Worm (Caenorhabditis elegans) whole organism, young adult: ENCODE results near the gene F17C11.2.

Experiments used
- B0019.2 ChIP-seq: fragments of 200-800 bp; sonication (Bioruptor generic); conservative IDR thresholded peaks from 2 replicates; pipeline ENCODE4 v1.3.6; 2022; ENCODE audit warnings: missing genetic modification reagents, missing genetic modification characterization, missing compliant biosample characterization
- B0336.3 ChIP-seq: fragments of 200-800 bp; sonication (Bioruptor generic); IDR thresholded peaks from 2 replicates; pipeline ENCODE4 v1.3.6; 2022; ENCODE audit warnings: missing genetic modification characterization, missing compliant biosample characterization
- C06A6.2 ChIP-seq: fragments of 200-800 bp; sonication (Bioruptor generic); conservative IDR thresholded peaks from 2 replicates; pipeline ENCODE4 v1.3.6; 2022; ENCODE audit warnings: missing genetic modification characterization, missing compliant biosample characterization
- F23B12.7 ChIP-seq: sonication (generic microtip); optimal IDR thresholded peaks from 2 replicates; lab custom pipeline; 2017; ENCODE audit warnings: missing genetic modification characterization, mild to moderate bottlenecking, missing compliant biosample characterization, antibody characterized with exemption, moderate library complexity; ENCODE audit not compliant: insufficient read depth
- F37B4.10 ChIP-seq: fragments of 200-800 bp; sonication (Bioruptor generic); IDR thresholded peaks from 2 replicates; pipeline ENCODE4 v1.3.6; 2022; ENCODE audit warnings: missing genetic modification characterization, missing compliant biosample characterization
- F52B5.7 ChIP-seq: sonication (generic microtip); optimal IDR thresholded peaks from 2 replicates; lab custom pipeline; 2016; ENCODE audit warnings: mild to moderate bottlenecking, missing genetic modification characterization, missing compliant biosample characterization
- F57C9.4 ChIP-seq: sonication (generic microtip); optimal IDR thresholded peaks from 2 replicates; lab custom pipeline; 2017; ENCODE audit warnings: mild to moderate bottlenecking, missing genetic modification characterization, missing compliant biosample characterization
- K12H6.12 ChIP-seq: fragments of 200-800 bp; sonication (Bioruptor generic); optimal IDR thresholded peaks from 2 replicates; lab custom pipeline; 2018; ENCODE audit warnings: mild to moderate bottlenecking, missing genetic modification characterization, missing compliant biosample characterization
- Y56A3A.18 ChIP-seq: fragments of 200-800 bp; sonication (Bioruptor generic); IDR thresholded peaks from 2 replicates; pipeline ENCODE4 v1.3.6; 2022; ENCODE audit warnings: missing genetic modification reagents, missing genetic modification characterization, missing compliant biosample characterization
- ama-1 ChIP-seq, 3 experiments: fragments of 150-350 bp in 1 of 3; sonication (generic microtip) in 2 of 3; optimal IDR thresholded peaks; 2 replicates each; lab custom pipeline; 2014 to 2018; ENCODE audit warnings: missing biosample characterization in 2 of 3, missing genetic modification characterization in 2 of 3, missing genetic modification reagents in 2 of 3
- aptf-2 ChIP-seq: fragments of 200-800 bp; sonication (Bioruptor generic); conservative IDR thresholded peaks from 2 replicates; pipeline ENCODE4 v1.3.6; 2022; ENCODE audit warnings: missing genetic modification reagents, missing genetic modification characterization, missing compliant biosample characterization
- attf-5 ChIP-seq: fragments of 200-800 bp; sonication (Bioruptor generic); optimal IDR thresholded peaks from 2 replicates; lab custom pipeline; 2018; ENCODE audit warnings: mild to moderate bottlenecking, missing genetic modification characterization, missing compliant biosample characterization
- cebp-2 ChIP-seq: fragments of 200-800 bp; sonication (Bioruptor generic); IDR thresholded peaks from 2 replicates; pipeline ENCODE4 v1.3.6; 2022; ENCODE audit warnings: missing genetic modification characterization, missing compliant biosample characterization
- ceh-27 ChIP-seq: fragments of 200-800 bp; sonication (Bioruptor generic); optimal IDR thresholded peaks from 2 replicates; lab custom pipeline; 2018; ENCODE audit warnings: mild to moderate bottlenecking, missing genetic modification characterization, moderate library complexity, missing compliant biosample characterization
- ceh-40 ChIP-seq: fragments of 200-800 bp; sonication (Bioruptor generic); IDR thresholded peaks from 2 replicates; pipeline ENCODE4 v1.3.6; 2022; ENCODE audit warnings: missing genetic modification characterization, missing compliant biosample characterization
- chd-7 ChIP-seq: sonication (generic microtip); optimal IDR thresholded peaks from 2 replicates; lab custom pipeline; 2016; ENCODE audit warnings: mild to moderate bottlenecking, missing genetic modification characterization, moderate library complexity, missing compliant biosample characterization
- dox-1 ChIP-seq: fragments of 200-800 bp; sonication (Bioruptor generic); IDR thresholded peaks from 2 replicates; pipeline ENCODE4 v1.3.6; 2022; ENCODE audit warnings: missing genetic modification reagents, missing genetic modification characterization, missing compliant biosample characterization
- efl-1 ChIP-seq: fragments of 150-350 bp; optimal IDR thresholded peaks from 2 replicates; lab custom pipeline; 2014; ENCODE audit warnings: missing biosample characterization, missing genetic modification reagents, missing genetic modification characterization
- egrh-3 ChIP-seq: fragments of 200-800 bp; sonication (Bioruptor generic); IDR thresholded peaks from 2 replicates; pipeline ENCODE4 v1.3.6; 2022; ENCODE audit warnings: missing genetic modification reagents, missing genetic modification characterization, missing compliant biosample characterization
- him-1 ChIP-seq: sonication (generic microtip); optimal IDR thresholded peaks from 2 replicates; lab custom pipeline; 2016; ENCODE audit warnings: missing genotype, missing genetic modification reagents, missing genetic modification characterization, missing compliant biosample characterization
- hmg-1.2 ChIP-seq: fragments of 200-800 bp; sonication (Bioruptor generic); IDR thresholded peaks from 2 replicates; pipeline ENCODE4 v1.3.6; 2022; ENCODE audit warnings: missing genetic modification reagents, missing genetic modification characterization, missing compliant biosample characterization
- hsf-1 ChIP-seq: fragments of 200-800 bp; sonication (Bioruptor generic); IDR thresholded peaks from 2 replicates; pipeline ENCODE4 v1.3.6; 2022; ENCODE audit warnings: missing genetic modification reagents, missing genetic modification characterization, missing compliant biosample characterization
- let-526 ChIP-seq: fragments of 200-800 bp; sonication (Bioruptor generic); IDR thresholded peaks from 2 replicates; pipeline ENCODE4 v1.3.6; 2022; ENCODE audit warnings: missing genetic modification reagents, missing genetic modification characterization, missing compliant biosample characterization
- let-607 ChIP-seq, 2 experiments: fragments of 200-800 bp in 1 of 2; sonication (Bioruptor generic) in 1 of 2; sonication (generic microtip) in 1 of 2; optimal IDR thresholded peaks; 2 replicates each; lab custom pipeline; 2016 to 2018; ENCODE audit warnings: mild to moderate bottlenecking in 2 of 2, missing compliant biosample characterization in 2 of 2, missing genetic modification characterization in 2 of 2, moderate library complexity in 2 of 2, missing genotype in 1 of 2
- madf-10 ChIP-seq: sonication (generic microtip); optimal IDR thresholded peaks from 2 replicates; lab custom pipeline; 2016; ENCODE audit warnings: mild to moderate bottlenecking, missing genetic modification characterization, missing compliant biosample characterization
- mes-4 ChIP-seq: sonication (generic microtip); optimal IDR thresholded peaks from 2 replicates; lab custom pipeline; 2016; ENCODE audit warnings: missing genotype, missing genetic modification characterization, missing compliant biosample characterization
- mxl-1 ChIP-seq: sonication (generic microtip); optimal IDR thresholded peaks from 2 replicates; lab custom pipeline; 2016; ENCODE audit warnings: missing genetic modification characterization, missing compliant biosample characterization
- nfya-1 ChIP-seq: sonication (generic microtip); optimal IDR thresholded peaks from 2 replicates; lab custom pipeline; 2017; ENCODE audit warnings: antibody characterized with exemption, missing compliant biosample characterization, missing genetic modification characterization, borderline replicate concordance; ENCODE audit not compliant: insufficient read depth
- nfya-2 ChIP-seq: fragments of 200-800 bp; sonication (Bioruptor generic); IDR thresholded peaks from 2 replicates; pipeline ENCODE4 v1.3.6; 2022; ENCODE audit warnings: missing genetic modification reagents, missing genetic modification characterization, missing compliant biosample characterization
- nfyb-1 ChIP-seq: fragments of 200-800 bp; sonication (Bioruptor generic); IDR thresholded peaks from 2 replicates; pipeline ENCODE4 v1.3.6; 2022; ENCODE audit warnings: missing genetic modification reagents, missing genetic modification characterization, missing compliant biosample characterization
- nhr-90 ChIP-seq: sonication (generic microtip); optimal IDR thresholded peaks from 2 replicates; lab custom pipeline; 2016; ENCODE audit warnings: missing genotype, mild to moderate bottlenecking, missing genetic modification characterization, missing compliant biosample characterization
- rcor-1 ChIP-seq: fragments of 200-800 bp; sonication (Bioruptor generic); IDR thresholded peaks from 2 replicates; pipeline ENCODE4 v1.3.6; 2022; ENCODE audit warnings: missing genetic modification reagents, missing genetic modification characterization, missing compliant biosample characterization
- rec-8 ChIP-seq, 2 experiments: sonication (generic microtip); optimal IDR thresholded peaks; 2 replicates each; lab custom pipeline; 2016; ENCODE audit warnings: mild to moderate bottlenecking in 2 of 2, missing genetic modification characterization in 2 of 2, missing genetic modification reagents in 2 of 2, missing genotype in 2 of 2, missing biosample characterization in 1 of 2, missing compliant biosample characterization in 1 of 2, moderate library complexity in 1 of 2
- snpc-4 ChIP-seq, 5 experiments: fragments of 150-350 bp in 1 of 5; sonication (generic microtip) in 4 of 5; optimal IDR thresholded peaks; 2 replicates each; lab custom pipeline; 2014 to 2018; ENCODE audit warnings: missing genetic modification characterization in 5 of 5, missing biosample characterization in 3 of 5, antibody characterized with exemption in 2 of 5, mild to moderate bottlenecking in 2 of 5, missing compliant biosample characterization in 2 of 5, missing genotype in 2 of 5, moderate library complexity in 2 of 5, missing genetic modification reagents in 1 of 5
- tbp1 ChIP-seq: fragments of 200-800 bp; sonication (Bioruptor generic); optimal IDR thresholded peaks from 2 replicates; lab custom pipeline; 2018; ENCODE audit warnings: mild to moderate bottlenecking, missing genetic modification characterization, missing compliant biosample characterization
- tlf-1 ChIP-seq: fragments of 200-800 bp; sonication (Bioruptor generic); optimal IDR thresholded peaks from 2 replicates; lab custom pipeline; 2018; ENCODE audit warnings: mild to moderate bottlenecking, missing genetic modification characterization, missing compliant biosample characterization
- unc-130 ChIP-seq: sonication (generic microtip); optimal IDR thresholded peaks from 2 replicates; lab custom pipeline; 2016; ENCODE audit warnings: missing genetic modification reagents, missing genetic modification characterization, missing compliant biosample characterization
- zfh-2 ChIP-seq: fragments of 200-800 bp; sonication (Bioruptor generic); conservative IDR thresholded peaks from 2 replicates; pipeline ENCODE4 v1.3.6; 2022; ENCODE audit warnings: missing genetic modification reagents, missing genetic modification characterization, missing compliant biosample characterization
- zim-3 ChIP-seq: sonication (generic microtip); optimal IDR thresholded peaks from 2 replicates; lab custom pipeline; 2017; ENCODE audit warnings: mild to moderate bottlenecking, missing genetic modification characterization, moderate library complexity, missing compliant biosample characterization
- ztf-18 ChIP-seq: sonication (generic microtip); optimal IDR thresholded peaks from 2 replicates; lab custom pipeline; 2016; ENCODE audit warnings: missing genotype, mild to moderate bottlenecking, missing genetic modification characterization, missing compliant biosample characterization
- ztf-22 ChIP-seq: fragments of 200-800 bp; sonication (Bioruptor generic); optimal IDR thresholded peaks from 2 replicates; lab custom pipeline; 2018; ENCODE audit warnings: mild to moderate bottlenecking, missing genetic modification characterization, moderate library complexity, missing compliant biosample characterization
- ztf-6 ChIP-seq: fragments of 200-800 bp; sonication (Bioruptor generic); IDR thresholded peaks from 2 replicates; pipeline ENCODE4 v1.3.6; 2022; ENCODE audit warnings: missing genetic modification reagents, missing genetic modification characterization, missing compliant biosample characterization

The F17C11.2 gene

DNA sequence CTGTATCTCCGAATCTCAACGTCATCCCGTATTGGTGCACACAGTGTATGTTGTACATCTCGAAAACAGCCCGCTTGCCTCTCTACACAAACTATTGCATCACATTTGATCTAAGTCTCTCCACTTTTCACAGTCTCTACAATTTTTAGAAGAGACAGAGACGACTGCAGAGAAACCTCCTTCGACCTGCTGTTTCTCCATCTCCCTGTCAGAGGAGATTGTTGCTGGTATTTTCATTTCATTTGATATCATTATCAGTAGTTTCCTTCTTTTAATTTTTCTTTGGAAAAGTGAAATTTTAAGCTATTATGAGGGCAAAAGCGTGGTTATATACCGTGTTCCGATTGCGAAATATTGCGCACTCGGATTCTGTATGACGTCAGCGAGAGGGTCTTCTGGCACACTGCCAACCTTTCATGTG lies 7.4 kb upstream of the F17C11.2 start (continued):
- peak; percentile 42 for TF ChIP-seq K12H6.12 (tag; lab: Kevin White, UChicago)
- peak; percentile 62 for TF ChIP-seq madf-10
- TF ChIP-seq egrh-3, result no peak
- no peak for TF ChIP-seq rcor-1 (GFP tag; lab: Robert Waterston, UW)
- TF ChIP-seq F23B12.7 (tag; lab: Kevin White, UChicago), result peak; percentile 19
- peak; percentile 80 for TF ChIP-seq ztf-22 (GFP tag; lab: Kevin White, UChicago)
- peak in 1 of 2 experiments; percentile 53 for TF ChIP-seq let-607 (tag; optimal IDR thresholded peaks at IDR 0.05; lab: Kevin White, UChicago)
- peak; percentile 4 for TF ChIP-seq tbp1 (GFP tag; lab: Kevin White, UChicago)
- TF ChIP-seq attf-5 (GFP tag; lab: Kevin White, UChicago), result peak; percentile 73
- no peak for TF ChIP-seq F57C9.4 (tag; lab: Kevin White, UChicago)
- TF ChIP-seq rec-8 (tag; optimal IDR thresholded peaks at IDR 0.05; lab: Kevin White, UChicago), result no peak
- peak; percentile 62 for TF ChIP-seq dox-1 (GFP tag; lab: Robert Waterston, UW)
- TF ChIP-seq let-526 (GFP tag; lab: Robert Waterston, UW), result 0 out of 2 replicates have a peak, but pooled peaks have one; percentile 5
- peak; percentile 79 for TF ChIP-seq hmg-1.2 (GFP tag; lab: Robert Waterston, UW)
- peak; percentile 42 for TF ChIP-seq tlf-1 (GFP tag; lab: Kevin White, UChicago)
- TF ChIP-seq mes-4 (tag; lab: Kevin White, UChicago), result no peak
- TF ChIP-seq B0336.3 (GFP tag; lab: Robert Waterston, UW), result peak; percentile 87
- no peak for TF ChIP-seq ceh-40 (GFP tag; lab: Robert Waterston, UW)
- TF ChIP-seq ama-1 (optimal IDR thresholded peaks at IDR 0.05; lab: Kevin White, UChicago), result peak; percentile 41
- no peak for TF ChIP-seq ama-1 (GFP tag; optimal IDR thresholded peaks at IDR 0.05; lab: Kevin White, UChicago)
- no peak for TF ChIP-seq mxl-1 (tag; lab: Kevin White, UChicago)
- TF ChIP-seq him-1, result no peak
- TF ChIP-seq ztf-18 (tag; lab: Kevin White, UChicago), result no peak
- peak; percentile 52 for TF ChIP-seq ceh-27 (GFP tag; lab: Kevin White, UChicago)
- peak; percentile 68; the same call in 1 of the 2 replicates for TF ChIP-seq nfyb-1 (GFP tag; lab: Robert Waterston, UW)
- TF ChIP-seq chd-7 (tag; lab: Kevin White, UChicago), result peak; percentile 72
- peak; percentile 57 for TF ChIP-seq nhr-90 (tag; lab: Kevin White, UChicago)

DNA sequence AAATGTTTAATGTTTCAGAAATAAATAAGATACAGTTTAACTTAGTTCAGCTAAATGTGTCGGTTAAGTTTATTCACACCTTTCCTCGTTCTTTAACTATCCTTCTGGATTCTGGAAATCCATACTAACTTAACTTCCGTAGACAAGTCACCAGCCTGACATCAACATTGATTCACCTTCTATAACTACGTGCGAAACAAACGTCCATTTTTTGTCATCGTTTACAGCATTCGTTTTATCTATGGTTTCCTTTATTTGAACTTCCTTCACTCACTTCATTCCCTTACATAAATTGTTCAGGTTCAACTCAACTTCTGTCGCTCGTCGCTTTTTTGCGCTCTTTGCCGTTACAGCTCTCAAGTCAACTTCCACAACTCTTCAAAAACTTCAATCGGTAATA lies 6.9 kb upstream of the F17C11.2 start, which contains the start of gene F17C11.26:
Gene F17C11.26, plus strand, starts transcription at position 301 of the 400 bp plus-strand sequence.
- TF ChIP-seq B0019.2, result no peak
- peak; percentile 62 for TF ChIP-seq ama-1 (optimal IDR thresholded peaks at IDR 0.05; lab: Kevin White, UChicago)
- no peak for TF ChIP-seq ama-1 (GFP tag; optimal IDR thresholded peaks at IDR 0.05; lab: Kevin White, UChicago)

DNA sequence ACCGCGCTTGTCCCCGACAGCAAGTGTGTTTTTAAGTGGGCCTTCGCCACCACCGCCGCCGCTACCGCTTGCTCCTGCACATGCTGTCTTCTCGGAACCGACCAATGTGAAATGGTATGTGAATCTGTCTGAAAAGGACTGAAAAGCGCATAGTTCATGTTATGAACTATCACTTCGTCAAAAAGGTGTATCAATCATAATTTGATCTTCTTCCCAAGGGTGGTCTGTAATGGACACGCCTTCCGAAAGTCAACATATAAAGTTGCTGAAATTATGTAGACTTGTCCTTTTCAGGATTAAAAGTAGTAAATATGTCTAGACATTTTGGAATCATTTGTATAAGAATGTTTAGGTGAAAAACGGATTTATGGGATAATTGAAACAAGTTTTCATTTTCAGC lies 5.9 kb upstream of the F17C11.2 start, which contains the start of gene zip-9:
Gene zip-9, plus strand, starts transcription at position 301 of the 400 bp plus-strand sequence.
- TF ChIP-seq F37B4.10 (GFP tag; lab: Robert Waterston, UW) (0 out of 2 replicates have a peak, but pooled peaks have one; percentile 76), nfyb-1 (GFP tag; lab: Robert Waterston, UW) (no peak), hsf-1 (0 out of 2 replicates have a peak, but pooled peaks have one; percentile 20), unc-130 (GFP tag; lab: Kevin White, UChicago) (no peak), aptf-2 (no peak), nfya-2 (no peak)
- TF ChIP-seq, all 124 proteins: peak for 2

DNA sequence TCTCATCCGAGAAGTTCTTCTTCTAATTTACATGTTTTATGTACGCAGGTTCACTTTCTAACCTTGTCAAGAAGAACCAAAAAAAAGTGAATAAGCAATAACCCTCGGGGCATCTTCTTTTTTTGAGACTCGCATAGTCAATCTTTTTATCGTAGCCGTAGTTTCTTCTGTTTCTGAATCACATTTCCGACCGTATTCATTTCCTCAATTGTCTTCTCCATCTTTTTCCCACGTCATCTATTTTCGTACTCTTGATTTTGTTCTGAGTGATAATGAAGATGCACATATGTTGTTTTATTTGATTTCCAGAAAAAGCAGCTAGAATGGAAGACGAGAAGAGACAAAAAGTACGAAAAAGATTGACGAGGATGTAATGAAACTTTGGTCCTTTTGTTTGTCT lies 3.1 kb upstream of the F17C11.2 start:
- no peak for TF ChIP-seq snpc-4 (GFP tag; optimal IDR thresholded peaks at IDR 0.05; lab: Kevin White, UChicago)
- no peak for TF ChIP-seq snpc-4 (tag; optimal IDR thresholded peaks at IDR 0.05; lab: Kevin White, UChicago)
- no peak for TF ChIP-seq zim-3 (tag; lab: Kevin White, UChicago)
- TF ChIP-seq madf-10, result no peak
- no peak for TF ChIP-seq Y56A3A.18 (GFP tag; lab: Robert Waterston, UW)
- TF ChIP-seq ztf-6 (GFP tag; lab: Robert Waterston, UW), result no peak
- TF ChIP-seq efl-1 (GFP tag; lab: Kevin White, UChicago), result no peak
- no peak for TF ChIP-seq zfh-2 (GFP tag; lab: Robert Waterston, UW)
- TF ChIP-seq cebp-2, result no peak
- no peak for TF ChIP-seq ama-1 (optimal IDR thresholded peaks at IDR 0.05; lab: Kevin White, UChicago)
- no peak for TF ChIP-seq ama-1 (GFP tag; optimal IDR thresholded peaks at IDR 0.05; lab: Kevin White, UChicago)
- TF ChIP-seq aptf-2, result no peak
- TF ChIP-seq nfya-1 (tag; lab: Kevin White, UChicago), result no peak
- TF ChIP-seq F37B4.10 (GFP tag; lab: Robert Waterston, UW), result no peak
- TF ChIP-seq F52B5.7, result no peak
- TF ChIP-seq C06A6.2 (GFP tag; lab: Robert Waterston, UW), result no peak
